Worm (Caenorhabditis elegans) whole organism, L3 larva: Measurements from ENCODE around the gene tbc-17.

Experiments
- R02D3.7 ChIP-seq: fragments of 150-350 bp; optimal IDR thresholded peaks from 2 replicates; lab custom pipeline; 2014; ENCODE audit warnings: missing biosample characterization, missing genetic modification characterization
- ceh-28 ChIP-seq: fragments of 150-350 bp; optimal IDR thresholded peaks from 2 replicates; lab custom pipeline; 2014; ENCODE audit warnings: missing biosample characterization, missing genetic modification reagents, missing genetic modification characterization
- daf-12 ChIP-seq: fragments of 150-350 bp; optimal IDR thresholded peaks from 2 replicates; lab custom pipeline; 2014; ENCODE audit warnings: missing biosample characterization, missing genetic modification reagents, missing genetic modification characterization
- egl-27 ChIP-seq: sonication (generic microtip); optimal IDR thresholded peaks from 4 replicates; lab custom pipeline; 2017; ENCODE audit warnings: missing biosample characterization, missing genetic modification reagents, missing genetic modification characterization
- elt-1 ChIP-seq: fragments of 150-350 bp; optimal IDR thresholded peaks from 2 replicates; lab custom pipeline; 2014; ENCODE audit warnings: missing biosample characterization, missing genetic modification characterization
- elt-2 ChIP-seq: sonication (generic microtip); optimal IDR thresholded peaks from 2 replicates; lab custom pipeline; 2016; ENCODE audit warnings: missing genetic modification reagents, mild to moderate bottlenecking, missing genetic modification characterization, missing compliant biosample characterization
- elt-3 ChIP-seq, 3 experiments: fragments of 150-350 bp in 1 of 3; sonication (generic microtip) in 2 of 3; optimal IDR thresholded peaks; 2 replicates in 2 of 3; 4 replicates in 1 of 3; lab custom pipeline; 2014 to 2017; ENCODE audit warnings: missing biosample characterization in 3 of 3, missing genetic modification characterization in 3 of 3
- eor-1 ChIP-seq, 2 experiments: fragments of 150-350 bp; optimal IDR thresholded peaks; 2 replicates each; lab custom pipeline; 2014 to 2018; ENCODE audit warnings: missing biosample characterization in 2 of 2, missing genetic modification characterization in 2 of 2
- fkh-10 ChIP-seq: sonication (generic microtip); optimal IDR thresholded peaks from 2 replicates; lab custom pipeline; 2017; ENCODE audit warnings: missing biosample characterization, missing genetic modification reagents, missing genetic modification characterization
- fos-1 ChIP-seq: fragments of 150-350 bp; optimal IDR thresholded peaks from 2 replicates; lab custom pipeline; 2014; ENCODE audit warnings: missing biosample characterization, missing genetic modification characterization
- hmg-11 ChIP-seq: sonication (generic microtip); optimal IDR thresholded peaks from 2 replicates; lab custom pipeline; 2016; ENCODE audit warnings: missing genetic modification characterization, missing compliant biosample characterization
- jun-1 ChIP-seq: fragments of 150-350 bp; optimal IDR thresholded peaks from 2 replicates; lab custom pipeline; 2014; ENCODE audit warnings: missing biosample characterization, missing genetic modification reagents, missing genetic modification characterization
- lin-15B ChIP-seq: fragments of 150-350 bp; optimal IDR thresholded peaks from 2 replicates; lab custom pipeline; 2014; ENCODE audit warnings: missing biosample characterization, missing genetic modification characterization
- lin-39 ChIP-seq: fragments of 150-350 bp; optimal IDR thresholded peaks from 2 replicates; lab custom pipeline; 2018; ENCODE audit warnings: missing biosample characterization, missing genetic modification reagents, missing genetic modification characterization
- lsy-12 ChIP-seq: sonication (generic microtip); optimal IDR thresholded peaks from 2 replicates; lab custom pipeline; 2016; ENCODE audit warnings: mild to moderate bottlenecking, missing genetic modification characterization, missing compliant biosample characterization
- mdl-1 ChIP-seq: fragments of 150-350 bp; optimal IDR thresholded peaks from 2 replicates; lab custom pipeline; 2014; ENCODE audit warnings: missing biosample characterization, missing genetic modification characterization
- nfya-1 ChIP-seq: sonication (generic microtip); optimal IDR thresholded peaks from 2 replicates; lab custom pipeline; 2017; ENCODE audit warnings: missing genetic modification characterization, mild to moderate bottlenecking, missing compliant biosample characterization, antibody characterized with exemption, moderate library complexity; ENCODE audit not compliant: insufficient read depth
- nhr-11 ChIP-seq: fragments of 150-350 bp; optimal IDR thresholded peaks from 2 replicates; lab custom pipeline; 2014; ENCODE audit warnings: missing biosample characterization, missing genetic modification characterization
- nhr-23 ChIP-seq: fragments of 150-350 bp; optimal IDR thresholded peaks from 2 replicates; lab custom pipeline; 2014; ENCODE audit warnings: missing biosample characterization, missing genetic modification reagents, missing genetic modification characterization
- nhr-25 ChIP-seq: sonication (generic microtip); optimal IDR thresholded peaks from 2 replicates; lab custom pipeline; 2017; ENCODE audit warnings: missing biosample characterization, missing genetic modification characterization
- nhr-28 ChIP-seq: fragments of 150-350 bp; optimal IDR thresholded peaks from 2 replicates; lab custom pipeline; 2014; ENCODE audit warnings: missing biosample characterization, missing genetic modification characterization
- nhr-43 ChIP-seq: sonication (generic microtip); optimal IDR thresholded peaks from 2 replicates; lab custom pipeline; 2016; ENCODE audit warnings: mild to moderate bottlenecking, missing genetic modification characterization, missing compliant biosample characterization; ENCODE audit not compliant: poor library complexity, severe bottlenecking
- nhr-67 ChIP-seq: fragments of 150-350 bp; optimal IDR thresholded peaks from 2 replicates; lab custom pipeline; 2014; ENCODE audit warnings: missing biosample characterization, missing genetic modification characterization
- pha-4 ChIP-seq: fragments of 150-350 bp; optimal IDR thresholded peaks from 2 replicates; lab custom pipeline; 2014; ENCODE audit warnings: missing biosample characterization, missing genetic modification reagents, missing genetic modification characterization
- pqm-1 ChIP-seq: fragments of 150-350 bp; optimal IDR thresholded peaks from 2 replicates; lab custom pipeline; 2017; ENCODE audit warnings: missing biosample characterization, missing genetic modification characterization, inconsistent platforms
- skn-1 ChIP-seq: fragments of 150-350 bp; optimal IDR thresholded peaks from 2 replicates; lab custom pipeline; 2014; ENCODE audit warnings: missing biosample characterization, missing genetic modification characterization
- snpc-4 ChIP-seq: fragments of 150-350 bp; optimal IDR thresholded peaks from 2 replicates; lab custom pipeline; 2014; ENCODE audit warnings: missing biosample characterization, missing genetic modification characterization
- tbx-2 ChIP-seq: sonication (generic microtip); optimal IDR thresholded peaks from 2 replicates; lab custom pipeline; 2016; ENCODE audit warnings: mild to moderate bottlenecking, missing genetic modification characterization, missing compliant biosample characterization
- unc-62 ChIP-seq: fragments of 150-350 bp; sonication (generic microtip); optimal IDR thresholded peaks from 4 replicates; lab custom pipeline; 2014; ENCODE audit warnings: missing biosample characterization, missing genetic modification reagents, missing genetic modification characterization
- zag-1 ChIP-seq: fragments of 150-350 bp; optimal IDR thresholded peaks from 2 replicates; lab custom pipeline; 2014; ENCODE audit warnings: missing biosample characterization, missing genetic modification characterization
- ztf-11 ChIP-seq: fragments of 150-350 bp; optimal IDR thresholded peaks from 2 replicates; lab custom pipeline; 2014; ENCODE audit warnings: missing biosample characterization, missing genetic modification characterization

tbc-17 gene

ce11 chrII:12677710-12677974 lies 16.6 kb upstream of the tbc-17 start, which contains the start of gene Y38E10A.22:
Gene Y38E10A.22, minus strand, starts transcription at chrII:12677810.
- TF ChIP-seq zag-1 (tag; lab: Kevin White, UChicago) (no peak), lsy-12 (tag; lab: Kevin White, UChicago) (no peak), nhr-67 (tag; lab: Kevin White, UChicago) (no peak), fkh-10 (no peak), eor-1 (tag; optimal IDR thresholded peaks at IDR 0.05; lab: Kevin White, UChicago) (no peak)

DNA sequence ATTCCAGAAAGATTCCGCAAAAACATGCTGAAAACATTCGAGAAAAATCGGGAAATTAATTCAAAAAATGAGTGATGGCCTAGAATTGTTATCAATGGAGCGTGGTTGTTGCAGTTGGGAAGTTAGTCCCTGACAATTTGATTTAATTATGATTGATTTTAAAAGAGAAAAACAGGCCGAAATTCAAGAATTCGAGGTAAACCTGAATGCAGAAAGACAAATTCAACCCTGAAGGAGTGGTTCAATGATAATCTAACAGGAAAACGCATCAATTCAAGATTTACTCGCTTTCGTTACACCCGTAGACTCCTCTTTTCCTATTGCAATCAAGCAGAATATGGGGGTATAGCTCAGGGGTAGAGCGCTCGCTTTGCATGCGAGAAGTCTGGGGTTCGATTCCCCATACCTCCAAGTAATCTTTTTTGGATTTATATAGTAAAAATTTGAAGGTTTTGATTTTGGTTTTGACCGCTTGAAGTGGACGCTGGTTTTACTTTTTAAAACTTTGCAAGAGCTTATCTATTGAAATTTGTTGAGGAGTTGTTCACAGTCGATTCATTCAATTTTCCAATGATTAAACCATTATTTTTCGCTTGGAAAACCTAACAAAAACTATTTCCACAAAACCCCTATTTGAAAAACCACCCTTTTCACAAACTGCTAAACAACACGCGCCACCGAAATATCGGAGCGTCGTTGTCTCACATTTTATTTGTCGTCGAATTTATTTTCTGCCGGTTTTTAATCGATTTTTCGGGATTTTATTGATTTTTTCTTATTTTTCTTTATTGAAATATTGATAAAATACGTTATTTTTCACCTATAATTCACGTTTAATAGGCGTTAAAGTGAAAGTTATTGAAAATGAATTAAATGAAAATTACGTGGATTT lies 16.0 kb upstream of the tbc-17 start:
- peak; percentile 25 for TF ChIP-seq hmg-11 (tag; lab: Kevin White, UChicago)
- TF ChIP-seq snpc-4 (tag; lab: Kevin White, UChicago): peak; percentile 89
- TF ChIP-seq lsy-12 (tag; lab: Kevin White, UChicago): peak; percentile 68
- peak; percentile 73 for TF ChIP-seq R02D3.7 (tag; lab: Kevin White, UChicago)
- TF ChIP-seq lin-39: peak; percentile 5
- TF ChIP-seq eor-1 (tag; optimal IDR thresholded peaks at IDR 0.05; lab: Kevin White, UChicago): peak in 1 of 2 experiments; percentile 53
- TF ChIP-seq nhr-11 (tag; lab: Kevin White, UChicago): peak; percentile 57
- peak; percentile 21 for TF ChIP-seq skn-1 (tag; lab: Kevin White, UChicago)
- TF ChIP-seq daf-12 (tag; lab: Kevin White, UChicago): no peak
- TF ChIP-seq pha-4: peak; percentile 87
- peak; percentile 56 for TF ChIP-seq pqm-1 (tag; lab: Kevin White, UChicago)
- peak; percentile 27 for TF ChIP-seq elt-2 (tag; lab: Kevin White, UChicago)
- no peak for TF ChIP-seq fos-1 (tag; lab: Kevin White, UChicago)
- peak; percentile 91 for TF ChIP-seq nhr-43
- peak; percentile 13 for TF ChIP-seq jun-1 (tag; lab: Kevin White, UChicago)
- TF ChIP-seq lin-15B (tag; lab: Kevin White, UChicago): peak; percentile 89
- TF ChIP-seq unc-62 (GFP tag; lab: Kevin White, UChicago): no peak
- no peak for TF ChIP-seq nhr-28
- TF ChIP-seq fkh-10: peak; percentile 42
- TF ChIP-seq nfya-1: peak; percentile 76
- peak; percentile 77 for TF ChIP-seq nhr-25
- TF ChIP-seq elt-3 (tag; optimal IDR thresholded peaks at IDR 0.05; lab: Kevin White, UChicago): peak in 1 of 3 experiments; percentile 17
- peak; percentile 88 for TF ChIP-seq nhr-23 (tag; lab: Kevin White, UChicago)
- no peak for TF ChIP-seq elt-1 (tag; lab: Kevin White, UChicago)
- peak; percentile 85 for TF ChIP-seq ceh-28

DNA sequence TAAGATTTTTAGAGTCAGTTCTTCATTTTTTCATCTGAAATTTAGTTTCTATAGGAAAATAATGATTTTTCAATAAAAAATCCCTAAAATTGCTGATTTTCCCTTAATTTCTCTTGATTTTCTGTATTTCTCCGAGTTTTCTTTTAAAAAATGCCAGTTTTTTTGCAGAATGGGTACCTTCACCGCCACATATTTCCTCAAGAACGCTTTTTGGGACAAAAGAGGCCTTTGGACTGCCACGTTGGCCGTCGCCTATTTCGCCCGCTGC lies 15.4 kb upstream of the tbc-17 start, which contains the start of gene Y38E10A.24:
Gene Y38E10A.24 (plus strand): TSS at position 169 of the 268 bp plus-strand sequence.
- TF ChIP-seq nhr-43 (no peak), hmg-11 (tag; lab: Kevin White, UChicago) (no peak), pha-4 (no peak), tbx-2 (tag; lab: Kevin White, UChicago) (no peak), mdl-1 (tag; lab: Kevin White, UChicago) (no peak)
- TF ChIP-seq, all 47 proteins: peak for 0

DNA sequence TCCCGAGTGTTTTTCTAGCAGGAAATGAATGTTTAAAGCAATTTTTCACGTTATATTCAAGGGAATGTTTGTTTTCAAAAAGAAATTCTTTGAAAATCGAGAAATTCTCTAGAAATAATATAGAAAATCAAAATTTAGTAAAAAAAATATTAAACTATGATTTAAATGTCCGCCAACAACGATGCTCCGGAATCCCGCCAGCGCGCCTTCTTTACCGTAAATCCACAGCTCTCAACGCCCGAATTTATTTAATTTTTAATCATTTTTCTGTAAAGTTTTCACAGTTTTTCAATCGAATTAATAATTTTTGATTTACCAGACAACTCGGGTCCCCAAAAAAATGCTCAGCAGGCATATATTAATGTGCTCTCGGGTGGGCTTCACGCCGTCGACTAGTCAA lies 14.6 kb upstream of the tbc-17 start, which contains the start of the genes Y38E10A.33 and cox-10:
Gene Y38E10A.33 (minus strand): TSS at position 12 of the 400 bp plus-strand sequence.
Gene cox-10 (plus strand): TSS at position 320 of the 400 bp plus-strand sequence.
- TF ChIP-seq ztf-11 (tag; lab: Kevin White, UChicago) (no peak), elt-3 (tag; optimal IDR thresholded peaks at IDR 0.05; lab: Kevin White, UChicago) (no peak), pha-4 (peak; percentile 62), hmg-11 (tag; lab: Kevin White, UChicago) (peak; percentile 72), nhr-23 (tag; lab: Kevin White, UChicago) (peak; percentile 77), lin-15B (tag; lab: Kevin White, UChicago) (peak; percentile 70), fkh-10 (no peak), nfya-1 (peak; percentile 69), elt-2 (tag; lab: Kevin White, UChicago) (peak; percentile 13), R02D3.7 (tag; lab: Kevin White, UChicago) (peak; percentile 98)

ce11 chrII:12689333-12689732 lies 4.9 kb upstream of the tbc-17 start:
- TF ChIP-seq hmg-11 (tag; lab: Kevin White, UChicago) (peak; percentile 13), egl-27 (tag; lab: Kevin White, UChicago) (no peak)
